Fruit fly (Drosophila melanogaster) whole organism, prepupa: ENCODE results near the gene CG4238.

ENCODE experiments used
- Blimp-1 ChIP-seq: fragments of 200-800 bp; sonication (Bioruptor generic); optimal IDR thresholded peaks from 3 replicates; lab custom pipeline; 2017; ENCODE audit warnings: missing biosample characterization, missing genetic modification characterization, mild to moderate bottlenecking, moderate library complexity, missing genetic modification reagents
- CG10631 ChIP-seq: fragments of 200-800 bp; sonication (Bioruptor generic); optimal IDR thresholded peaks from 2 replicates; lab custom pipeline; 2016; ENCODE audit warnings: missing biosample characterization, missing genetic modification characterization
- CG10669 ChIP-seq: fragments of 200-800 bp; sonication (Bioruptor generic); optimal IDR thresholded peaks from 3 replicates; lab custom pipeline; 2018; ENCODE audit warnings: missing biosample characterization, mild to moderate bottlenecking, missing genetic modification characterization, moderate library complexity
- CG11762 ChIP-seq: fragments of 200-800 bp; sonication (Bioruptor generic); optimal IDR thresholded peaks from 3 replicates; lab custom pipeline; 2016; ENCODE audit warnings: missing biosample characterization, missing genetic modification characterization; ENCODE audit not compliant: insufficient read depth
- CG1621 ChIP-seq: fragments of 200-800 bp; sonication (Bioruptor generic); optimal IDR thresholded peaks from 3 replicates; lab custom pipeline; 2018; ENCODE audit warnings: missing biosample characterization, mild to moderate bottlenecking, missing genetic modification characterization
- CG16779 ChIP-seq: fragments of 200-800 bp; sonication (Bioruptor generic); optimal IDR thresholded peaks from 3 replicates; lab custom pipeline; 2017; ENCODE audit warnings: missing biosample characterization, mild to moderate bottlenecking, missing genetic modification characterization
- CG3032 ChIP-seq: fragments of 200-800 bp; optimal IDR thresholded peaks from 2 replicates; lab custom pipeline; 2019; ENCODE audit warnings: missing biosample characterization, mild to moderate bottlenecking, missing genetic modification characterization, moderate library complexity
- CG31627 ChIP-seq: fragments of 200-800 bp; sonication (Bioruptor generic); optimal IDR thresholded peaks from 3 replicates; lab custom pipeline; 2016; ENCODE audit warnings: missing biosample characterization, missing genetic modification characterization
- CG32006 ChIP-seq: fragments of 200-800 bp; sonication (Bioruptor generic); optimal IDR thresholded peaks from 3 replicates; lab custom pipeline; 2017; ENCODE audit warnings: missing biosample characterization, mild to moderate bottlenecking, missing genetic modification characterization
- CG34406 ChIP-seq: fragments of 200-800 bp; sonication (Bioruptor generic); optimal IDR thresholded peaks from 3 replicates; lab custom pipeline; 2016; ENCODE audit warnings: missing biosample characterization, missing genetic modification characterization
- CG3919 ChIP-seq: fragments of 200-800 bp; sonication (Bioruptor generic); optimal IDR thresholded peaks from 3 replicates; lab custom pipeline; 2016; ENCODE audit warnings: missing biosample characterization, missing genetic modification characterization
- CG4318 ChIP-seq: fragments of 200-800 bp; sonication (Bioruptor generic); optimal IDR thresholded peaks from 3 replicates; lab custom pipeline; 2017; ENCODE audit warnings: missing biosample characterization, mild to moderate bottlenecking, missing genetic modification characterization
- CG6163 ChIP-seq: fragments of 200-800 bp; sonication (Bioruptor generic); IDR thresholded peaks from 3 replicates; pipeline ENCODE4 v1.3.6; 2022; ENCODE audit warnings: missing biosample characterization, missing genetic modification characterization
- CG6276 ChIP-seq: fragments of 200-800 bp; sonication (Bioruptor generic); optimal IDR thresholded peaks from 2 replicates; lab custom pipeline; 2017; ENCODE audit warnings: missing biosample characterization, mild to moderate bottlenecking, missing genetic modification characterization
- CG6792 ChIP-seq: fragments of 200-800 bp; sonication (Bioruptor generic); optimal IDR thresholded peaks from 3 replicates; lab custom pipeline; 2016; ENCODE audit warnings: missing biosample characterization, missing genetic modification characterization
- CG6808 ChIP-seq: fragments of 200-800 bp; sonication (Bioruptor generic); optimal IDR thresholded peaks from 3 replicates; lab custom pipeline; 2017; ENCODE audit warnings: missing biosample characterization, missing genetic modification characterization, mild to moderate bottlenecking, moderate library complexity, missing genetic modification reagents
- CG6854 ChIP-seq: fragments of 200-800 bp; sonication (Bioruptor generic); optimal IDR thresholded peaks from 2 replicates; lab custom pipeline; 2017; ENCODE audit warnings: missing biosample characterization, mild to moderate bottlenecking, missing genetic modification characterization
- CG7368 ChIP-seq: fragments of 200-800 bp; sonication (Bioruptor generic); optimal IDR thresholded peaks from 3 replicates; lab custom pipeline; 2016; ENCODE audit warnings: missing biosample characterization, missing genetic modification characterization
- CG8119 ChIP-seq: fragments of 200-800 bp; sonication (Bioruptor generic); IDR thresholded peaks from 3 replicates; pipeline ENCODE4 v1.3.6; 2022; ENCODE audit warnings: missing biosample characterization, missing genetic modification characterization
- CG8632 ChIP-seq: fragments of 200-800 bp; sonication (Bioruptor generic); optimal IDR thresholded peaks from 3 replicates; lab custom pipeline; 2016; ENCODE audit warnings: missing biosample characterization, missing genetic modification characterization
- CG9139 ChIP-seq: fragments of 200-800 bp; sonication (Bioruptor generic); optimal IDR thresholded peaks from 3 replicates; lab custom pipeline; 2017; ENCODE audit warnings: missing biosample characterization, mild to moderate bottlenecking, missing genetic modification characterization
- Eip75B ChIP-seq: fragments of 200-800 bp; sonication (Bioruptor generic); optimal IDR thresholded peaks from 3 replicates; lab custom pipeline; 2016; ENCODE audit warnings: missing biosample characterization, missing genetic modification characterization
- Eip78C ChIP-seq: fragments of 200-800 bp; sonication (Bioruptor generic); peaks from one replicate; lab custom pipeline; 2016; ENCODE audit warnings: missing biosample characterization, missing genetic modification characterization
- Eip93F ChIP-seq: fragments of 200-800 bp; sonication (Bioruptor generic); optimal IDR thresholded peaks from 2 replicates; lab custom pipeline; 2016; ENCODE audit warnings: missing biosample characterization, mild to moderate bottlenecking, missing genetic modification characterization
- Ets21C ChIP-seq: fragments of 200-800 bp; sonication (Bioruptor generic); optimal IDR thresholded peaks from 3 replicates; lab custom pipeline; 2016; ENCODE audit warnings: missing biosample characterization, missing genetic modification characterization
- Ets96B ChIP-seq: fragments of 200-800 bp; optimal IDR thresholded peaks from 2 replicates; lab custom pipeline; 2019; ENCODE audit warnings: missing biosample characterization, mild to moderate bottlenecking, missing genetic modification characterization, moderate library complexity
- Hr38 ChIP-seq: sonication (Bioruptor generic); optimal IDR thresholded peaks from 2 replicates; lab custom pipeline; 2016; ENCODE audit warnings: missing biosample characterization, missing genetic modification characterization
- Hr39 ChIP-seq: fragments of 200-800 bp; sonication (Bioruptor generic); optimal IDR thresholded peaks from 2 replicates; lab custom pipeline; 2016; ENCODE audit warnings: missing biosample characterization, missing genetic modification characterization
- Hr4 ChIP-seq: fragments of 200-800 bp; sonication (Bioruptor generic); optimal IDR thresholded peaks from 3 replicates; lab custom pipeline; 2016; ENCODE audit warnings: missing biosample characterization, missing genetic modification characterization
- Lpt ChIP-seq: fragments of 200-800 bp; sonication (Bioruptor generic); optimal IDR thresholded peaks from 3 replicates; lab custom pipeline; 2016; ENCODE audit warnings: missing biosample characterization, missing genetic modification characterization
- Met ChIP-seq: fragments of 200-800 bp; sonication (Bioruptor generic); optimal IDR thresholded peaks from 3 replicates; lab custom pipeline; 2016; ENCODE audit warnings: missing biosample characterization, missing genetic modification characterization
- OdsH ChIP-seq: fragments of 200-800 bp; sonication (Bioruptor generic); optimal IDR thresholded peaks from 3 replicates; lab custom pipeline; 2016; ENCODE audit warnings: missing biosample characterization, missing genetic modification characterization
- Smox ChIP-seq: fragments of 200-800 bp; sonication (Bioruptor generic); optimal IDR thresholded peaks from 3 replicates; lab custom pipeline; 2016; ENCODE audit warnings: missing biosample characterization, missing genetic modification characterization
- Sox102F ChIP-seq: fragments of 200-800 bp; sonication (Bioruptor generic); optimal IDR thresholded peaks from 2 replicates; lab custom pipeline; 2016; ENCODE audit warnings: missing biosample characterization, mild to moderate bottlenecking, missing genetic modification characterization
- Sox14 ChIP-seq: fragments of 200-800 bp; sonication (Bioruptor generic); optimal IDR thresholded peaks from 3 replicates; lab custom pipeline; 2016; ENCODE audit warnings: missing biosample characterization, missing genetic modification characterization
- Sox15 ChIP-seq: fragments of 200-800 bp; sonication (Bioruptor generic); optimal IDR thresholded peaks from 3 replicates; lab custom pipeline; 2016; ENCODE audit warnings: missing biosample characterization, missing genetic modification characterization
- achi ChIP-seq: fragments of 200-800 bp; sonication (Bioruptor generic); optimal IDR thresholded peaks from 3 replicates; lab custom pipeline; 2016; ENCODE audit warnings: missing biosample characterization, missing genetic modification characterization
- dac ChIP-seq: fragments of 200-800 bp; sonication (Bioruptor generic); optimal IDR thresholded peaks from 2 replicates; lab custom pipeline; 2017; ENCODE audit warnings: missing biosample characterization, mild to moderate bottlenecking, missing genetic modification characterization
- dsx ChIP-seq: fragments of 200-800 bp; optimal IDR thresholded peaks from 3 replicates; lab custom pipeline; 2019; ENCODE audit warnings: missing biosample characterization, mild to moderate bottlenecking, missing genetic modification characterization, moderate library complexity; ENCODE audit not compliant: poor library complexity, severe bottlenecking
- esn ChIP-seq: fragments of 200-800 bp; sonication (Bioruptor generic); optimal IDR thresholded peaks from 2 replicates; lab custom pipeline; 2016; ENCODE audit warnings: missing biosample characterization, mild to moderate bottlenecking, missing genetic modification characterization, moderate library complexity
- fkh ChIP-seq: fragments of 200-800 bp; sonication (Bioruptor generic); optimal IDR thresholded peaks from 3 replicates; lab custom pipeline; 2017; ENCODE audit warnings: missing biosample characterization, mild to moderate bottlenecking, missing genetic modification characterization, moderate library complexity
- lz ChIP-seq: fragments of 200-800 bp; sonication (Bioruptor generic); optimal IDR thresholded peaks from 3 replicates; lab custom pipeline; 2016; ENCODE audit warnings: missing biosample characterization, missing genetic modification characterization
- net ChIP-seq: fragments of 200-800 bp; sonication (Bioruptor generic); optimal IDR thresholded peaks from 3 replicates; lab custom pipeline; 2016; ENCODE audit warnings: missing biosample characterization, missing genetic modification characterization
- salr ChIP-seq, 2 experiments: fragments of 200-800 bp; sonication (Bioruptor generic); optimal IDR thresholded peaks; 3 replicates each; lab custom pipeline; 2016 to 2018; ENCODE audit warnings: missing biosample characterization in 2 of 2, missing genetic modification characterization in 2 of 2, mild to moderate bottlenecking in 1 of 2
- spab ChIP-seq: fragments of 200-800 bp; sonication (Bioruptor generic); optimal IDR thresholded peaks from 2 replicates; lab custom pipeline; 2017; ENCODE audit warnings: missing biosample characterization, mild to moderate bottlenecking, missing genetic modification characterization, missing genetic modification reagents
- svp ChIP-seq: fragments of 200-800 bp; sonication (Bioruptor generic); peaks from one replicate; lab custom pipeline; 2016; ENCODE audit warnings: missing biosample characterization, missing genetic modification characterization
- topi ChIP-seq: fragments of 200-800 bp; sonication (Bioruptor generic); optimal IDR thresholded peaks from 3 replicates; lab custom pipeline; 2016; ENCODE audit warnings: missing biosample characterization, missing genetic modification characterization
- vri ChIP-seq: fragments of 200-800 bp; sonication (Bioruptor generic); optimal IDR thresholded peaks from 3 replicates; lab custom pipeline; 2016; ENCODE audit warnings: missing biosample characterization, mild to moderate bottlenecking, missing genetic modification characterization

CG4238 gene

DNA sequence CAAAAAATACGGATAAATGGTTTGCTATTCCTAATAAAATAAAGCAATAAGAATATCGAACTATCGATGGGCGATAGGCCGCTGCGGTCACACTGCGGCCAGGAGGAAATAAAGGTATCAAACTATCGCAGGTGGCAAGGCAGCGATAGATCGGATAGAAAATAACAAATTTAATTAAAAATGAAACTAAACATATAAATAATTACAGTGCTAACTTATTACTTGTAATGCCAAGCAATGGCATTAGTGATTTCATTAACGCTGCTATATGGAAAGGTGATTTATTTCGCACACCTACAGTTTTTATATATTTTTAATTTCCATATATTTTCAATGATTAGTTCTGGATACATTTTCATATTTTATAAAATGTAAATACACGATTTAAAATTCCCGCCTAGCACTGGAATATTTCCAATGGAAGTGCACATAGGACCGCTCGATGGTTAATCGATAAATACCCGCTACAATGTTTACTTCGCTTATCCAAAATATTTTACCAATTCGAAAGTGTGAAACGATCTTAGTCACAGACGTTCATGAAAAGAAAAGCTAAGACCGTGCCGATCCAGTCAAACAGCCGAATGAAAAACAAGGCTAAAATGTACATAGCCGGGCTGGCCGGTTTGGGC lies 28.8 kb upstream of the CG4238 start, which contains the start of the genes CG15356 and CG15362 (continued):
- TF ChIP-seq CG3032 (peak; percentile 42), Hr4 (GFP tag; lab: Kevin White, UChicago) (peak; percentile 31), CG8119 (GFP tag; lab: Robert Waterston, UW) (0 out of 3 replicates have a peak, but pooled peaks have one; percentile 30), CG10669 (GFP tag; lab: Kevin White, UChicago) (no peak), Ets21C (GFP tag; lab: Kevin White, UChicago) (no peak), CG4318 (no peak), OdsH (no peak)

DNA sequence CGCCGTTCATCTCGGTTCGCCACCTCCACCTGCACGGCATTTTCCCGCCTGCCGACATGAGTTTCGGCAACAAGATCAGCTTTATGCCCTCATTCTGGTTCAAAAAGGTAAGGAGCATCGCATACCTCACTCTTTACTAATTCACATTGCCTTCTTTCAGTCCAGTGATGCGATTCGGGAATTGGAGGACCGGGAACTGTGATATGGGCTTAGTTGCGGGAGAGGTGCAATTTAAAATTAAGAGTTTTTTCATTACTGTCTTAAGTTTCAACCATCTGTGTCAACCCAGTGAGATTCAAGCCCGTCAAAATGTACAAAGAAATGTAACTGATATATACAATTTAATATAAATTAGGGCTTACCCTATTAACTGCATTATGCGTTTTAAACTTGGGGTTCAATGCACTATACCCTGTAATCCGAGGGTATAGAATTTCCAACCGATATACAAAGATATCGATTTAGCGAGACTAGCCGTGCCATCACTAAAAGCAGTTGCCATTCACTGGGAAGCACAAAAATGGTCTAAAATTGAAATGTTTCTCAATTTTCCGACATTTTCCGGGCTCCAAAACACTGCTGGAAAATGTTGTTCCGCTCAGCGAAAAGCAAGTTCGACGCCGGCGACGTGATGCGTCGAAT lies 27.8 kb upstream of the CG4238 start, which contains the start of gene CG7289:
CG7289 (plus strand) TSS at position 492 of the 642 bp plus-strand sequence.
- TF ChIP-seq esn (peak; percentile 35), Met (GFP tag; lab: Kevin White, UChicago) (no peak), Blimp-1 (GFP tag; lab: Kevin White, UChicago) (no peak), CG11762 (no peak), dsx (peak; percentile 9), CG3032 (no peak), fkh (no peak), CG6854 (no peak), Eip75B (GFP tag; lab: Kevin White, UChicago) (no peak), Smox (GFP tag; lab: Kevin White, UChicago) (no peak), Eip93F (GFP tag; lab: Kevin White, UChicago) (peak; percentile 4), CG6792 (GFP tag; lab: Kevin White, UChicago) (no peak), Hr39 (GFP tag; lab: Kevin White, UChicago) (no peak), Ets21C (GFP tag; lab: Kevin White, UChicago) (no peak), OdsH (no peak), Lpt (GFP tag; lab: Kevin White, UChicago) (no peak), Ets96B (tag; lab: Kevin White, UChicago) (no peak), achi (GFP tag; lab: Kevin White, UChicago) (no peak), CG10669 (GFP tag; lab: Kevin White, UChicago) (no peak), CG9139 (no peak), Sox102F (GFP tag; lab: Kevin White, UChicago) (no peak), CG32006 (GFP tag; lab: Kevin White, UChicago) (peak; percentile 10), CG1621 (tag; lab: Kevin White, UChicago) (no peak), CG6276 (no peak), CG6808 (GFP tag; lab: Kevin White, UChicago) (no peak), CG8632 (GFP tag; lab: Kevin White, UChicago) (no peak), salr (GFP tag; optimal IDR thresholded peaks at IDR 0.05; lab: Kevin White, UChicago) (no peak), Hr4 (GFP tag; lab: Kevin White, UChicago) (peak; percentile 46), CG8119 (GFP tag; lab: Robert Waterston, UW) (no peak), spab (GFP tag; lab: Kevin White, UChicago) (no peak), net (GFP tag; lab: Kevin White, UChicago) (no peak), Sox14 (no peak), Sox15 (GFP tag; lab: Kevin White, UChicago) (no peak), svp (GFP tag; lab: Kevin White, UChicago) (no peak), dac (no peak), CG34406 (no peak), CG31627 (GFP tag; lab: Kevin White, UChicago) (peak; percentile 12), CG10631 (GFP tag; lab: Kevin White, UChicago) (no peak), CG3919 (no peak), lz (GFP tag; lab: Kevin White, UChicago) (peak; percentile 29), Hr38 (GFP tag; lab: Kevin White, UChicago) (no peak), CG16779 (tag; lab: Kevin White, UChicago) (no peak), CG6163 (GFP tag; lab: Robert Waterston, UW) (no peak), Eip78C (GFP tag; lab: Kevin White, UChicago) (peak; percentile 29), topi (GFP tag; lab: Kevin White, UChicago) (peak; percentile 11), CG7368 (GFP tag; lab: Kevin White, UChicago) (no peak), vri (GFP tag; lab: Kevin White, UChicago) (no peak)
